Fruit fly (Drosophila melanogaster): ENCODE measurements around the gene pn.

Gene pn

dm6 chrX:2208641-2209241 lies 27.7 kb downstream of the pn start (continued):
- TF ChIP-seq CG13123 (GFP tag; optimal IDR thresholded peaks at IDR 0.05) (no peak), CG15514 (GFP tag; optimal IDR thresholded peaks at IDR 0.05) (no peak), tna (GFP tag; IDR thresholded peaks at IDR 0.05; ENCODE audit: partially characterized antibody) (no peak), Drgx (GFP tag; IDR thresholded peaks at IDR 0.05) (peak; percentile 58; the same call in 1 of the 2 replicates), wor (GFP tag; IDR thresholded peaks at IDR 0.05) (no peak), bowl (GFP tag; IDR thresholded peaks at IDR 0.05) (no peak), abd-A (tag; optimal IDR thresholded peaks at IDR 0.05) (no peak), CoRest (tag; optimal IDR thresholded peaks at IDR 0.05) (peak; percentile 19), da (GFP tag; optimal IDR thresholded peaks at IDR 0.05) (no peak), bbx (GFP tag; IDR thresholded peaks at IDR 0.05; ENCODE audit: partially characterized antibody) (no peak), ara (GFP tag; IDR thresholded peaks at IDR 0.05) (peak; percentile 41; the same call in 1 of the 2 replicates), Sox102F (GFP tag; optimal IDR thresholded peaks at IDR 0.05) (peak; percentile 35), sim (GFP tag; IDR thresholded peaks at IDR 0.05) (no peak), pnt (GFP tag; optimal IDR thresholded peaks at IDR 0.05) (no peak)

DNA sequence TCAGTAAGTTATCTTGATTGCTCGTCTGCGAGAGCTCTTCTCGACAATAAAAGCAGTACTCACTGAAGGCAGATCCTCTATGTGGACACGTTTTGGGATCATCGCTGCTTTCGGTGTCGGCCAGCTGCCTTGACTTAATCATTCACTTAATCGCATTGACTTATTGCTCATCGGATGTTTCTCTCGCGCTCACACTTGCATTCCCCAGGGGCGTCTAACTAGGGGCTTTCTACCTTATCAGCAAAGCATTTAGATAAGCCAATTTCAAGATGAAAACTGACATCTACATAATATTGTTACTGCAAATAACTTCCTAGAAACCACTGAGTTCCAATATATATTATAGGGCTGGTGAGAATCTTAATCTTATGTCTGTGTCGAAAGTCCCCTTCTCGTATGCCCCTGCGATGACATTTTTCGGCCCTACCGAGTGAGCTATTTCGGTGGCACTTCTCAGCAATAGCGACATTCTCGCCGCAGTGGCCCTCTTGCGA lies 31.4 kb downstream of the pn start:
- no peak for TF ChIP-seq CG17328 (GFP tag; IDR thresholded peaks at IDR 0.05)
- TF ChIP-seq gce (GFP tag; IDR thresholded peaks at IDR 0.05), result no peak
- peak; percentile 6 for TF ChIP-seq CG11504 (tag; optimal IDR thresholded peaks at IDR 0.05)
- peak; percentile 25 for TF ChIP-seq Med (GFP tag)
- TF ChIP-seq CG12299 (tag; optimal IDR thresholded peaks at IDR 0.05), result no peak
- no peak for TF ChIP-seq Vsx1 (GFP tag; optimal IDR thresholded peaks at IDR 0.05)
- peak; percentile 14 for TF ChIP-seq Blimp-1 (GFP tag; optimal IDR thresholded peaks at IDR 0.05)
- TF ChIP-seq CG10321 (GFP tag; IDR thresholded peaks at IDR 0.05), result no peak
- no peak for TF ChIP-seq toy (GFP tag; IDR thresholded peaks at IDR 0.05)
- no peak for TF ChIP-seq esg (GFP tag; conservative IDR thresholded peaks at IDR 0.05)

DNA sequence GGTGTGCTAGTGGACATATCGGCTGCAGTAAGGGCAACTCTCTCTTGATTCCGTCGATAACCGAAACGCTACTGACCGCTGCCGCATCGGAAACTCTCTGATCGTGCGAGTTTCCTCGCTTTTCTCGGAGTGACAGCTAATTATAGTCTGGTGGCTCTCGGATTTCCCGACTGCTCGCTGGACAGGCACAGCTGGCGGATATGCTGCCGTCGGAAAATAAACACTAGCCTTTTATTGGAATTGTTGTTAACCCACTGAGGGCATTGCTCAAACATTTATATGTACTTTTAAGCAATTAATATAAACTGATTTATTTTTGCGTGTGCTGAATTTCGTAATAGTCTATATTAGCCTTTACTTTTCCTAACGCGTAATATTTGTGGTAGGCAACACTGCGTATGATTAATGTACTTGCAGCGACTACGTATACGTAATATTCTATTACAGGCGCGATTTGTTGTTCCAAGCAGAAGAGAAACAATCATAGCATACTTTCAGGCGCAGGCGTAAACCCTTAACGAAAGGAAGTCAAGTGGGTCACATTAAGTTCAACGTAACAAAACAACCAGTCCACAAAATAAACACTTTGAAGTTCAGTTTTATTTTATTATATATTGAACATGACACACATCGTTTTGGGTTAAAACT lies 32.9 kb downstream of the pn start, which contains the start of gene SmydA-8:
TSS of gene SmydA-8 (minus strand) at position 51 of the 648 bp plus-strand sequence.
- TF ChIP-seq CG7372 (GFP tag; IDR thresholded peaks at IDR 0.05) (peak; percentile 89), pan (optimal IDR thresholded peaks at IDR 0.05) (no peak), pan (GFP tag; optimal IDR thresholded peaks at IDR 0.05 in 1 of 2, IDR thresholded peaks at IDR 0.05 in 1 of 2) (no peak), tap (tag; optimal IDR thresholded peaks at IDR 0.05) (no peak), Atf6 (GFP tag; IDR thresholded peaks at IDR 0.05) (no peak), CG12299 (tag; optimal IDR thresholded peaks at IDR 0.05) (no peak), sens (GFP tag) (peak; percentile 19), slou (GFP tag; optimal IDR thresholded peaks at IDR 0.05) (no peak), CG6272 (GFP tag; IDR thresholded peaks at IDR 0.05) (no peak), CG10979 (tag; optimal IDR thresholded peaks at IDR 0.05) (peak; percentile 57), CrebB (tag; optimal IDR thresholded peaks at IDR 0.05) (no peak), CG13287 (GFP tag; IDR thresholded peaks at IDR 0.05; ENCODE audit: partially characterized antibody) (0 out of 2 replicates have a peak, but pooled peaks have one; percentile 13), mld (GFP tag; IDR thresholded peaks at IDR 0.05; ENCODE audit: partially characterized antibody) (no peak), BEAF-32 (GFP tag; optimal IDR thresholded peaks at IDR 0.05) (no peak), CG9876 (GFP tag; optimal IDR thresholded peaks at IDR 0.05) (no peak), CG11247 (GFP tag; IDR thresholded peaks at IDR 0.05) (no peak), Rx (GFP tag; IDR thresholded peaks at IDR 0.05) (no peak), CG18262 (tag; optimal IDR thresholded peaks at IDR 0.05) (no peak), CG4707 (GFP tag; optimal IDR thresholded peaks at IDR 0.05) (no peak), CG1832 (GFP tag; optimal IDR thresholded peaks at IDR 0.05) (no peak), NC2α (GFP tag; optimal IDR thresholded peaks at IDR 0.05) (no peak), Adf1 (GFP tag; IDR thresholded peaks at IDR 0.05) (no peak), Med (GFP tag) (peak; percentile 27), CG5245 (GFP tag; optimal IDR thresholded peaks at IDR 0.05) (no peak), CG2116 (GFP tag; optimal IDR thresholded peaks at IDR 0.05) (no peak), Tbp (GFP tag; optimal IDR thresholded peaks at IDR 0.05) (no peak)
